Worm (Caenorhabditis elegans) whole organism, L4/young adult: ENCODE data around the gene npp-26.

Experiments
- dao-5 ChIP-seq: sonication (generic microtip); optimal IDR thresholded peaks from 2 replicates; lab custom pipeline; 2016; ENCODE audit warnings: missing genotype, missing genetic modification characterization, moderate library complexity, missing compliant biosample characterization
- him-1 ChIP-seq: sonication (generic microtip); optimal IDR thresholded peaks from 2 replicates; lab custom pipeline; 2016; ENCODE audit warnings: missing genotype, missing genetic modification reagents, missing genetic modification characterization, missing compliant biosample characterization

DNA sequence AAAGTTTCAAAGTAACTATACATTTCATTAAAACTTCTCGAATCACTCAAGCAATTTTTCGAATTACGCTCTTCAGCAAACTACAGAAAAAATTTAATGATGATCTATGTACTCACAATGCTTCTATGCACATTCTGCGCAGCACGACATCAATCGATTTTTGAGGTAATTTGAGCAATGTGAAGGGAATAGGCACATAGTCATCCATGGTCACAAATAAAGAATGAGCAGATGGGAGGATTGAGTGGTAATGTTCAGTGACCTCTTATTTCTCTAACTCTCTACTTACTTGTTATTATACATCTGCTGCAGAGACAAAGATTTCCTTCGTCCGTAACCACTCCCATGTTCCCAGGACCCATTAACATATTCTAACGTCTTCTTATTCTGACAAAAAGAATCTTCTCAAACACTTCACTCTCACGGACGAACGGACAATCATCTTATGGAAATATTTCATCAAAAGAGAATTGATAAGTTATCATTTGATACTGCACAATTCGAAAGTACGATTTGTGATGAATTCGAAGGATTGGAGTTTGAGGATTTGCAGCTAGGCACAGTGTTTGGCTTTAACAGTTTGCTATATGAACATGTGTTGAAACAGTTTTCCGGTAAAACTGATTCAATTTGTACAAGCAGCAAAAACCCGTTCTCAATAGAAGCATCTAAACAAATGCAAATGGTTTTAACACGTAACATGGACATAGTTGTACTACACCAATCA lies 8.4 kb upstream of the npp-26 start, which contains the start of the genes fbxb-77 and Y17G9B.11:
- TF ChIP-seq dao-5 (tag; lab: Kevin White, UChicago) (no peak), him-1 (tag; lab: Kevin White, UChicago) (no peak)
